Worm (Caenorhabditis elegans) whole organism, mixed stage, embryonic: Measurements from ENCODE around the gene C14B9.10.
A peak's percentile ranks its signal among the peaks of the same experiment; 100 is the strongest.

Experiments
- M03D4.4 ChIP-seq: sonication (generic microtip); optimal IDR thresholded peaks from 2 replicates; lab custom pipeline; 2017; ENCODE audit warnings: mild to moderate bottlenecking, missing genetic modification characterization, missing compliant biosample characterization
- bed-3 ChIP-seq: fragments of 200-800 bp; sonication (Bioruptor generic); optimal IDR thresholded peaks from 3 replicates; lab custom pipeline; 2018; ENCODE audit warnings: mild to moderate bottlenecking, missing genetic modification characterization, moderate library complexity, missing compliant biosample characterization
- blmp-1 ChIP-seq: fragments of 150-350 bp; optimal IDR thresholded peaks from 2 replicates; lab custom pipeline; 2014; ENCODE audit warnings: missing biosample characterization, missing genetic modification characterization
- ceh-39 ChIP-seq: fragments of 150-350 bp; optimal IDR thresholded peaks from 2 replicates; lab custom pipeline; 2014; ENCODE audit warnings: missing biosample characterization, missing genetic modification characterization
- ceh-43 ChIP-seq: fragments of 200-800 bp; sonication (Bioruptor generic); optimal IDR thresholded peaks from 2 replicates; lab custom pipeline; 2018; ENCODE audit warnings: mild to moderate bottlenecking, missing genetic modification characterization, moderate library complexity, missing compliant biosample characterization
- ceh-83 ChIP-seq: fragments of 200-800 bp; sonication (Bioruptor generic); optimal IDR thresholded peaks from 2 replicates; lab custom pipeline; 2018; ENCODE audit warnings: mild to moderate bottlenecking, missing genetic modification characterization, missing compliant biosample characterization
- ces-1 ChIP-seq: fragments of 150-350 bp; optimal IDR thresholded peaks from 2 replicates; lab custom pipeline; 2014; ENCODE audit warnings: missing biosample characterization, missing genetic modification reagents, missing genetic modification characterization
- cnd-1 ChIP-seq: fragments of 200-800 bp; sonication (Bioruptor generic); optimal IDR thresholded peaks from 2 replicates; lab custom pipeline; 2018; ENCODE audit warnings: mild to moderate bottlenecking, missing genetic modification characterization, missing compliant biosample characterization
- drap-1 ChIP-seq: fragments of 200-800 bp; sonication (Bioruptor generic); optimal IDR thresholded peaks from 3 replicates; lab custom pipeline; 2018; ENCODE audit warnings: mild to moderate bottlenecking, missing genetic modification characterization, missing compliant biosample characterization
- elt-1 ChIP-seq: sonication (generic microtip); optimal IDR thresholded peaks from 2 replicates; lab custom pipeline; 2017; ENCODE audit warnings: missing genetic modification characterization, mild to moderate bottlenecking, missing compliant biosample characterization, antibody characterized with exemption, moderate library complexity, borderline replicate concordance; ENCODE audit not compliant: insufficient read depth
- elt-3 ChIP-seq: fragments of 150-350 bp; optimal IDR thresholded peaks from 2 replicates; lab custom pipeline; 2014; ENCODE audit warnings: missing biosample characterization, missing genetic modification characterization
- flh-1 ChIP-seq: fragments of 200-800 bp; sonication (Bioruptor generic); optimal IDR thresholded peaks from 2 replicates; lab custom pipeline; 2018; ENCODE audit warnings: mild to moderate bottlenecking, missing genetic modification characterization, moderate library complexity, missing compliant biosample characterization
- ham-2 ChIP-seq: fragments of 200-800 bp; sonication (Bioruptor generic); optimal IDR thresholded peaks from 2 replicates; lab custom pipeline; 2018; ENCODE audit warnings: mild to moderate bottlenecking, missing genetic modification characterization, missing compliant biosample characterization
- hlh-1 ChIP-seq: fragments of 150-350 bp; optimal IDR thresholded peaks from 2 replicates; lab custom pipeline; 2014; ENCODE audit warnings: missing biosample characterization, missing genetic modification reagents, missing genetic modification characterization
- lin-13 ChIP-seq: fragments of 150-350 bp; optimal IDR thresholded peaks from 2 replicates; lab custom pipeline; 2014; ENCODE audit warnings: missing biosample characterization, missing genetic modification characterization
- lin-32 ChIP-seq: fragments of 200-800 bp; sonication (Bioruptor generic); optimal IDR thresholded peaks from 2 replicates; lab custom pipeline; 2018; ENCODE audit warnings: mild to moderate bottlenecking, missing genetic modification characterization, missing compliant biosample characterization
- lsy-2 ChIP-seq: fragments of 150-350 bp; optimal IDR thresholded peaks from 2 replicates; lab custom pipeline; 2014; ENCODE audit warnings: missing biosample characterization, missing genetic modification characterization
- mab-5 ChIP-seq: fragments of 150-350 bp; optimal IDR thresholded peaks from 2 replicates; lab custom pipeline; 2014; ENCODE audit warnings: missing biosample characterization, missing genetic modification characterization
- mep-1 ChIP-seq: fragments of 150-350 bp; optimal IDR thresholded peaks from 2 replicates; lab custom pipeline; 2017; ENCODE audit warnings: missing biosample characterization, missing genetic modification reagents, missing genetic modification characterization, inconsistent platforms
- mls-2 ChIP-seq: sonication (generic microtip); optimal IDR thresholded peaks from 2 replicates; lab custom pipeline; 2016; ENCODE audit warnings: mild to moderate bottlenecking, missing genetic modification characterization, moderate library complexity, missing compliant biosample characterization
- nhr-12 ChIP-seq: fragments of 150-350 bp; optimal IDR thresholded peaks from 2 replicates; lab custom pipeline; 2014; ENCODE audit warnings: missing biosample characterization, missing genetic modification characterization
- nhr-2 ChIP-seq: fragments of 150-350 bp; optimal IDR thresholded peaks from 2 replicates; lab custom pipeline; 2014; ENCODE audit warnings: missing biosample characterization, missing genetic modification characterization
- nhr-237 ChIP-seq: fragments of 150-350 bp; optimal IDR thresholded peaks from 2 replicates; lab custom pipeline; 2014; ENCODE audit warnings: missing biosample characterization, missing genetic modification characterization
- nhr-28 ChIP-seq: fragments of 150-350 bp; optimal IDR thresholded peaks from 2 replicates; lab custom pipeline; 2014; ENCODE audit warnings: missing biosample characterization, missing genetic modification characterization
- nhr-76 ChIP-seq: sonication (generic microtip); optimal IDR thresholded peaks from 2 replicates; lab custom pipeline; 2017; ENCODE audit warnings: missing biosample characterization, missing genetic modification characterization
- pha-4 ChIP-seq: fragments of 150-350 bp; optimal IDR thresholded peaks from 2 replicates; lab custom pipeline; 2018; ENCODE audit warnings: missing biosample characterization, missing genetic modification reagents, missing genetic modification characterization
- sem-2 ChIP-seq: fragments of 200-800 bp; sonication (Bioruptor generic); optimal IDR thresholded peaks from 2 replicates; lab custom pipeline; 2018; ENCODE audit warnings: mild to moderate bottlenecking, missing genetic modification characterization, missing compliant biosample characterization
- snpc-4 ChIP-seq: fragments of 150-350 bp; optimal IDR thresholded peaks from 2 replicates; lab custom pipeline; 2014; ENCODE audit warnings: missing biosample characterization, missing genetic modification characterization
- sptf-1 ChIP-seq: sonication (generic microtip); optimal IDR thresholded peaks from 2 replicates; lab custom pipeline; 2017; ENCODE audit warnings: mild to moderate bottlenecking, missing genetic modification characterization, moderate library complexity, missing compliant biosample characterization
- tbx-8 ChIP-seq: fragments of 200-800 bp; sonication (Bioruptor generic); optimal IDR thresholded peaks from 2 replicates; lab custom pipeline; 2018; ENCODE audit warnings: mild to moderate bottlenecking, missing genetic modification characterization, moderate library complexity, missing compliant biosample characterization
- unc-120 ChIP-seq: sonication (generic microtip); optimal IDR thresholded peaks from 2 replicates; lab custom pipeline; 2017; ENCODE audit warnings: missing genetic modification characterization, missing compliant biosample characterization; ENCODE audit not compliant: poor library complexity, severe bottlenecking
- unc-39 ChIP-seq: fragments of 150-350 bp; optimal IDR thresholded peaks from 2 replicates; lab custom pipeline; 2014; ENCODE audit warnings: missing biosample characterization, missing genetic modification characterization
- unc-62 ChIP-seq: fragments of 150-350 bp; optimal IDR thresholded peaks from 2 replicates; lab custom pipeline; 2014; ENCODE audit warnings: missing biosample characterization, missing genetic modification reagents, missing genetic modification characterization
- zip-8 ChIP-seq: fragments of 150-350 bp; optimal IDR thresholded peaks from 2 replicates; lab custom pipeline; 2014; ENCODE audit warnings: missing biosample characterization, missing genetic modification characterization
- ztf-11 ChIP-seq: fragments of 150-350 bp; optimal IDR thresholded peaks from 2 replicates; lab custom pipeline; 2014; ENCODE audit warnings: missing biosample characterization, missing genetic modification characterization

C14B9.10 gene

ce11 chrIII:8106476-8106875 lies 24.2 kb upstream of the C14B9.10 start (continued):
- TF ChIP-seq ceh-83, result peak; percentile 85

- TF ChIP-seq nhr-2 (tag; lab: Kevin White, UChicago) (no peak), ham-2 (GFP tag; lab: Kevin White, UChicago) (no peak), hlh-1 (no peak), nhr-28 (no peak), snpc-4 (tag; lab: Kevin White, UChicago) (no peak), bed-3 (GFP tag; lab: Kevin White, UChicago) (no peak), nhr-12 (tag; lab: Kevin White, UChicago) (no peak), unc-62 (no peak), lin-13 (tag; lab: Kevin White, UChicago) (no peak), zip-8 (tag; lab: Kevin White, UChicago) (no peak)
Observed at ce11 chrIII:8108490-8108889, 22.2 kb upstream of the C14B9.10 start, which contains the start of gene C14B9.3. C14B9.3 (plus strand) TSS chrIII:8108790.

- TF ChIP-seq ces-1 (GFP tag; lab: Kevin White, UChicago), result peak; percentile 39
- TF ChIP-seq nhr-2 (tag; lab: Kevin White, UChicago), result no peak
- no peak for TF ChIP-seq unc-62
- TF ChIP-seq nhr-237, result no peak
- TF ChIP-seq cnd-1 (tag; lab: Kevin White, UChicago), result peak; percentile 91
- TF ChIP-seq snpc-4 (tag; lab: Kevin White, UChicago), result no peak
- no peak for TF ChIP-seq blmp-1 (tag; lab: Kevin White, UChicago)
- TF ChIP-seq elt-3 (tag; lab: Kevin White, UChicago), result peak; percentile 26
- TF ChIP-seq ceh-83, result peak; percentile 95
- TF ChIP-seq sptf-1 (tag; lab: Kevin White, UChicago), result peak; percentile 88
- TF ChIP-seq ceh-39 (tag; lab: Kevin White, UChicago), result no peak
- TF ChIP-seq drap-1 (GFP tag; lab: Kevin White, UChicago), result peak; percentile 85
- peak; percentile 74 for TF ChIP-seq unc-120 (tag; lab: Kevin White, UChicago)
- TF ChIP-seq ztf-11 (tag; lab: Kevin White, UChicago), result no peak
- peak; percentile 34 for TF ChIP-seq mep-1 (tag; lab: Kevin White, UChicago)
- TF ChIP-seq flh-1, result peak; percentile 66
- TF ChIP-seq mls-2, result peak; percentile 91
- peak; percentile 81 for TF ChIP-seq ham-2 (GFP tag; lab: Kevin White, UChicago)
- no peak for TF ChIP-seq elt-1
- TF ChIP-seq nhr-76 (tag; lab: Kevin White, UChicago), result no peak
- peak; percentile 63 for TF ChIP-seq nhr-12 (tag; lab: Kevin White, UChicago)
- TF ChIP-seq mab-5, result no peak
- TF ChIP-seq bed-3 (GFP tag; lab: Kevin White, UChicago), result peak; percentile 59
- no peak for TF ChIP-seq lsy-2 (tag; lab: Kevin White, UChicago)
- peak; percentile 12 for TF ChIP-seq hlh-1
- TF ChIP-seq tbx-8 (GFP tag; lab: Kevin White, UChicago), result peak; percentile 55
- TF ChIP-seq unc-39 (tag; lab: Kevin White, UChicago), result no peak
- TF ChIP-seq nhr-28, result no peak
- peak; percentile 77 for TF ChIP-seq ceh-43 (GFP tag; lab: Kevin White, UChicago)
- peak; percentile 76 for TF ChIP-seq lin-32 (GFP tag; lab: Kevin White, UChicago)
- peak; percentile 89 for TF ChIP-seq M03D4.4
- TF ChIP-seq lin-13 (tag; lab: Kevin White, UChicago), result peak; percentile 51
- TF ChIP-seq sem-2 (GFP tag; lab: Kevin White, UChicago), result peak; percentile 91
- TF ChIP-seq zip-8 (tag; lab: Kevin White, UChicago), result no peak
- TF ChIP-seq pha-4 (tag; lab: Kevin White, UChicago), result peak; percentile 50
Observed at ce11 chrIII:8109459-8110057, 21.1 kb upstream of the C14B9.10 start.

ce11 chrIII:8111347-8111746 lies 19.3 kb upstream of the C14B9.10 start:
- TF ChIP-seq ztf-11 (tag; lab: Kevin White, UChicago), result no peak
- TF ChIP-seq nhr-28, result no peak
- TF ChIP-seq nhr-237, result no peak
- TF ChIP-seq flh-1, result no peak
- TF ChIP-seq, all 35 proteins: peak for 0
